Fruit fly (Drosophila melanogaster) whole organism, embryonic: Measurements from ENCODE around the gene pont.
A peak's percentile ranks its signal among the peaks of the same experiment; 100 is the strongest.

Experiments
- C15 ChIP-seq: fragments of 200-800 bp; sonication (Bioruptor generic); IDR thresholded peaks from 3 replicates; pipeline ENCODE4 v1.3.6; 2022; ENCODE audit warnings: missing biosample characterization, missing genetic modification characterization
- CG12219 ChIP-seq: fragments of 200-800 bp; sonication (Bioruptor generic); optimal IDR thresholded peaks from 3 replicates; lab custom pipeline; 2018; ENCODE audit warnings: missing biosample characterization, mild to moderate bottlenecking, missing genetic modification characterization
- CG12659 ChIP-seq: fragments of 200-800 bp; sonication (Bioruptor generic); optimal IDR thresholded peaks from 3 replicates; lab custom pipeline; 2017; ENCODE audit warnings: mild to moderate bottlenecking, missing biosample characterization, missing genetic modification reagents, missing genetic modification characterization
- CG12744 ChIP-seq: fragments of 200-800 bp; sonication (Bioruptor generic); optimal IDR thresholded peaks from 2 replicates; lab custom pipeline; 2016; ENCODE audit warnings: missing biosample characterization, missing genetic modification characterization
- CG16779 ChIP-seq: fragments of 200-800 bp; sonication (Bioruptor generic); IDR thresholded peaks from 2 replicates; pipeline ENCODE4 v1.3.6; 2022; ENCODE audit warnings: missing biosample characterization, missing genetic modification characterization
- CG17186 ChIP-seq: fragments of 200-800 bp; sonication (Bioruptor generic); optimal IDR thresholded peaks from 3 replicates; lab custom pipeline; 2017; ENCODE audit warnings: missing biosample characterization, missing genetic modification reagents, missing genetic modification characterization
- CG17328 ChIP-seq: fragments of 200-800 bp; sonication (Bioruptor generic); IDR thresholded peaks from 2 replicates; pipeline ENCODE4 v1.3.6; 2022; ENCODE audit warnings: missing biosample characterization, missing genetic modification characterization
- CG6254 ChIP-seq: fragments of 200-800 bp; sonication (Bioruptor generic); optimal IDR thresholded peaks from 3 replicates; lab custom pipeline; 2017; ENCODE audit warnings: mild to moderate bottlenecking, missing biosample characterization, missing genetic modification reagents, missing genetic modification characterization
- CG6689 ChIP-seq: fragments of 200-800 bp; sonication (Bioruptor generic); IDR thresholded peaks from 2 replicates; pipeline ENCODE4 v1.3.6; 2022; ENCODE audit warnings: missing biosample characterization, missing genetic modification characterization
- CG7928 ChIP-seq: fragments of 200-800 bp; sonication (Bioruptor generic); optimal IDR thresholded peaks from 2 replicates; lab custom pipeline; 2017; ENCODE audit warnings: missing biosample characterization, mild to moderate bottlenecking, missing genetic modification characterization
- CG8924 ChIP-seq: fragments of 200-800 bp; optimal IDR thresholded peaks from 3 replicates; lab custom pipeline; 2019; ENCODE audit warnings: missing biosample characterization, mild to moderate bottlenecking, missing genetic modification characterization, moderate library complexity
- CoRest ChIP-seq: fragments of 200-800 bp; sonication (Bioruptor generic); optimal IDR thresholded peaks from 3 replicates; lab custom pipeline; 2018; ENCODE audit warnings: missing biosample characterization, mild to moderate bottlenecking, missing genetic modification characterization, moderate library complexity
- Doc2 ChIP-seq: fragments of 200-800 bp; sonication (Bioruptor generic); IDR thresholded peaks from 2 replicates; pipeline ENCODE4 v1.3.6; 2022; ENCODE audit warnings: missing biosample characterization, missing genetic modification characterization
- Gug ChIP-seq: fragments of 200-800 bp; sonication (Bioruptor generic); IDR thresholded peaks from 4 replicates; pipeline ENCODE4 v1.3.6; 2022; ENCODE audit warnings: missing biosample characterization, missing genetic modification characterization
- H2.0 ChIP-seq: fragments of 200-800 bp; sonication (Bioruptor generic); IDR thresholded peaks from 2 replicates; pipeline ENCODE4 v1.3.6; 2022; ENCODE audit warnings: missing biosample characterization, missing genetic modification characterization
- Hr51 ChIP-seq, 2 experiments: fragments of 200-800 bp; sonication (Bioruptor generic); optimal IDR thresholded peaks; 2 replicates in 1 of 2; 3 replicates in 1 of 2; lab custom pipeline; 2016 to 2018; ENCODE audit warnings: missing biosample characterization in 2 of 2, missing genetic modification characterization in 2 of 2, mild to moderate bottlenecking in 1 of 2, moderate library complexity in 1 of 2
- Lhr ChIP-seq: fragments of 200-800 bp; sonication (Bioruptor generic); optimal IDR thresholded peaks from 3 replicates; lab custom pipeline; 2017; ENCODE audit warnings: mild to moderate bottlenecking, missing biosample characterization, missing genetic modification reagents, missing genetic modification characterization
- Optix ChIP-seq: fragments of 200-800 bp; sonication (Bioruptor generic); IDR thresholded peaks from 3 replicates; pipeline ENCODE4 v1.3.6; 2022; ENCODE audit warnings: missing biosample characterization, missing genetic modification characterization
- Ptx1 ChIP-seq: fragments of 200-800 bp; sonication (Bioruptor generic); IDR thresholded peaks from 2 replicates; pipeline ENCODE4 v1.3.6; 2022; ENCODE audit warnings: missing biosample characterization, missing genetic modification characterization
- Sox100B ChIP-seq: fragments of 200-800 bp; sonication (Bioruptor generic); optimal IDR thresholded peaks from 3 replicates; lab custom pipeline; 2018; ENCODE audit warnings: missing biosample characterization, mild to moderate bottlenecking, missing genetic modification characterization
- Sry-β ChIP-seq: fragments of 200-800 bp; sonication (Bioruptor generic); optimal IDR thresholded peaks from 2 replicates; lab custom pipeline; 2018; ENCODE audit warnings: missing biosample characterization, mild to moderate bottlenecking, missing genetic modification characterization, moderate library complexity
- Tbp ChIP-seq: fragments of >200 bp; optimal IDR thresholded peaks from 2 replicates; lab custom pipeline; 2018; ENCODE audit warnings: missing biosample characterization, missing genetic modification characterization
- Usf ChIP-seq: fragments of 200-800 bp; sonication (Bioruptor generic); optimal IDR thresholded peaks from 2 replicates; lab custom pipeline; 2017; ENCODE audit warnings: missing genotype, missing biosample characterization, missing genetic modification characterization
- bab2 ChIP-seq: fragments of 200-800 bp; sonication (Bioruptor generic); optimal IDR thresholded peaks from 2 replicates; lab custom pipeline; 2016; ENCODE audit warnings: missing biosample characterization, missing genetic modification characterization
- bcd ChIP-seq: fragments of 200-800 bp; sonication (Bioruptor generic); optimal IDR thresholded peaks from 2 replicates; lab custom pipeline; 2017; ENCODE audit warnings: missing biosample characterization, mild to moderate bottlenecking, missing genetic modification characterization
- cad ChIP-seq: fragments of >200 bp; optimal IDR thresholded peaks from 2 replicates; lab custom pipeline; 2017; ENCODE audit warnings: missing biosample characterization, missing genetic modification characterization
- chinmo ChIP-seq: fragments of 200-800 bp; sonication (Bioruptor generic); IDR thresholded peaks from 4 replicates; pipeline ENCODE4 v1.3.6; 2022; ENCODE audit warnings: missing biosample characterization, missing genetic modification characterization; ENCODE audit not compliant: partially characterized antibody
- chm ChIP-seq: fragments of 200-800 bp; sonication (Bioruptor generic); IDR thresholded peaks from 2 replicates; pipeline ENCODE4 v1.3.6; 2022; ENCODE audit warnings: missing biosample characterization, missing genetic modification characterization
- ci ChIP-seq: fragments of 200-800 bp; sonication (Bioruptor generic); IDR thresholded peaks from 3 replicates; pipeline ENCODE4 v1.3.6; 2022; ENCODE audit warnings: missing biosample characterization, missing genetic modification characterization
- crol ChIP-seq: fragments of 200-800 bp; sonication (Bioruptor generic); IDR thresholded peaks from 2 replicates; pipeline ENCODE4 v1.3.6; 2022; ENCODE audit warnings: missing biosample characterization, missing genetic modification characterization
- disco-r ChIP-seq: fragments of 200-800 bp; sonication (Bioruptor generic); optimal IDR thresholded peaks from 2 replicates; lab custom pipeline; 2016; ENCODE audit warnings: missing biosample characterization, missing genetic modification characterization
- dmrt11E ChIP-seq: fragments of 200-800 bp; sonication (Bioruptor generic); optimal IDR thresholded peaks from 3 replicates; lab custom pipeline; 2018; ENCODE audit warnings: missing biosample characterization, mild to moderate bottlenecking, missing genetic modification characterization, moderate library complexity
- fd64A ChIP-seq: fragments of 200-800 bp; sonication (Bioruptor generic); optimal IDR thresholded peaks from 3 replicates; lab custom pipeline; 2018; ENCODE audit warnings: missing biosample characterization, mild to moderate bottlenecking, missing genetic modification characterization
- h ChIP-seq: fragments of >200 bp; optimal IDR thresholded peaks from 2 replicates; lab custom pipeline; 2017
- lbe ChIP-seq: fragments of 200-800 bp; sonication (Bioruptor generic); optimal IDR thresholded peaks from 2 replicates; lab custom pipeline; 2016; ENCODE audit warnings: missing biosample characterization, mild to moderate bottlenecking, missing genetic modification characterization
- lola ChIP-seq, 3 experiments: fragments of >200 bp in 2 of 3; fragments of 200-800 bp in 1 of 3; sonication (Bioruptor generic) in 1 of 3; optimal IDR thresholded peaks; 2 replicates each; lab custom pipeline; 2017 to 2019; ENCODE audit warnings: missing biosample characterization in 3 of 3, missing genetic modification characterization in 3 of 3, mild to moderate bottlenecking in 1 of 3, moderate library complexity in 1 of 3
- mirr ChIP-seq: fragments of 200-800 bp; sonication (Bioruptor generic); optimal IDR thresholded peaks from 3 replicates; lab custom pipeline; 2018; ENCODE audit warnings: missing biosample characterization, mild to moderate bottlenecking, missing genetic modification characterization
- nerfin-1 ChIP-seq: fragments of 200-800 bp; sonication (Bioruptor generic); optimal IDR thresholded peaks from 3 replicates; lab custom pipeline; 2019; ENCODE audit warnings: missing biosample characterization, mild to moderate bottlenecking, missing genetic modification characterization, moderate library complexity
- otp ChIP-seq: fragments of 200-800 bp; sonication (Bioruptor generic); IDR thresholded peaks from 3 replicates; pipeline ENCODE4, ENCODE4 v1.3.6; 2022; ENCODE audit warnings: missing biosample characterization, missing genetic modification characterization
- pnt ChIP-seq: fragments of 200-800 bp; sonication (Bioruptor generic); optimal IDR thresholded peaks from 3 replicates; lab custom pipeline; 2016; ENCODE audit warnings: missing biosample characterization, missing genetic modification characterization
- prd ChIP-seq, 3 experiments: fragments of >200 bp in 2 of 3; fragments of 200-800 bp in 1 of 3; sonication (Bioruptor generic) in 1 of 3; optimal IDR thresholded peaks in 2 of 3; IDR thresholded peaks in 1 of 3; 2 replicates in 2 of 3; 3 replicates in 1 of 3; pipeline versions ENCODE4 v1.3.6 to Lab custom; 2017 to 2022; ENCODE audit warnings: missing biosample characterization in 1 of 3, missing genetic modification characterization in 1 of 3
- ranshi ChIP-seq: fragments of 200-800 bp; sonication (Bioruptor generic); IDR thresholded peaks from 2 replicates; pipeline ENCODE4 v1.3.6; 2022; ENCODE audit warnings: missing biosample characterization, missing genetic modification characterization
- sens-2 ChIP-seq: fragments of 200-800 bp; sonication (Bioruptor generic); IDR thresholded peaks from 2 replicates; pipeline ENCODE4 v1.3.6; 2022; ENCODE audit warnings: missing biosample characterization, missing genetic modification characterization
- shn ChIP-seq: fragments of 200-800 bp; sonication (Bioruptor generic); optimal IDR thresholded peaks from 3 replicates; lab custom pipeline; 2016; ENCODE audit warnings: missing biosample characterization, missing genetic modification characterization
- sisA ChIP-seq: fragments of 200-800 bp; sonication (Bioruptor generic); IDR thresholded peaks from 2 replicates; pipeline ENCODE4 v1.3.6; 2022; ENCODE audit warnings: missing biosample characterization, missing genetic modification characterization
- sob ChIP-seq: fragments of 200-800 bp; sonication (Bioruptor generic); IDR thresholded peaks from 2 replicates; pipeline ENCODE4 v1.3.6; 2022; ENCODE audit warnings: missing biosample characterization, missing genetic modification characterization
- sr ChIP-seq: fragments of 200-800 bp; sonication (Bioruptor generic); IDR thresholded peaks from 3 replicates; pipeline ENCODE4 v1.3.6; 2022; ENCODE audit warnings: missing biosample characterization, missing genetic modification characterization
- stc ChIP-seq: fragments of 200-800 bp; sonication (Bioruptor generic); IDR thresholded peaks from 2 replicates; pipeline ENCODE4 v1.3.6; 2022; ENCODE audit warnings: missing biosample characterization, missing genetic modification characterization
- sug ChIP-seq: fragments of 200-800 bp; optimal IDR thresholded peaks from 2 replicates; lab custom pipeline; 2019; ENCODE audit warnings: missing biosample characterization, mild to moderate bottlenecking, missing genetic modification characterization, moderate library complexity
- ttk ChIP-seq: fragments of 200-800 bp; sonication (Bioruptor generic); IDR thresholded peaks from 2 replicates; pipeline ENCODE4 v2.1.2; 2022; ENCODE audit warnings: missing biosample characterization, missing genetic modification characterization
- tup ChIP-seq: fragments of 200-800 bp; sonication (Bioruptor generic); optimal IDR thresholded peaks from 2 replicates; lab custom pipeline; 2016; ENCODE audit warnings: missing biosample characterization, mild to moderate bottlenecking, missing genetic modification characterization, moderate library complexity
- z ChIP-seq: fragments of 200-800 bp; sonication (Bioruptor generic); IDR thresholded peaks from 3 replicates; pipeline ENCODE4 v1.3.6; 2022; ENCODE audit warnings: missing biosample characterization, missing genetic modification characterization

The pont gene

DNA sequence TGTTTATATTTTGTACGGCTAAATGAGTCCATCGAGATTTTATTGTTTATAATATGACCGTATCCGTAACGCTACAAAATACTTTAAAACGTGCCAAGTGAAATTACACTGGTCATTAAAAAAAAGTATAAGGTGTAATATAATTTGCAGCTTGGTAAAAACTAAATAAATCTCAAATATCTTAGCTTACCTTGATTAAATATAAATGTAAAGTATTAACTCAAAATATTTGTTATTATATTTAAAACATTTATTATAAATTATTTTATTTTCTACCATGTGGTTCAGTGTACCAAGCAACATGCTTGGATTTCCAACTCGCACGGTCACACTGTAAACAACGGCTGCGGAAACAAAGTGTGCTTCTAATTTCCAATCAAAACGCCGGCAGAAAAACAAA, at the start of gene pont, which contains the start of gene Sirt6 (continued):
- TF ChIP-seq bcd (GFP tag; lab: Kevin White, UChicago) (peak; percentile 94), CG6254 (GFP tag; lab: Kevin White, UChicago) (peak; percentile 81), C15 (no peak), stc (GFP tag; lab: Robert Waterston, UW) (no peak), lola (GFP tag; optimal IDR thresholded peaks at IDR 0.05; lab: Kevin White, UChicago) (peak in 1 of 3 experiments; percentile 96), h (no peak), sob (GFP tag; lab: Robert Waterston, UW) (no peak), ci (no peak), Sox100B (GFP tag; lab: Kevin White, UChicago) (peak; percentile 96), cad (no peak), z (GFP tag; lab: Robert Waterston, UW) (no peak), crol (GFP tag; lab: Robert Waterston, UW) (no peak), CG12744 (peak; percentile 53), bab2 (peak; percentile 79), fd64A (no peak), disco-r (GFP tag; lab: Kevin White, UChicago) (no peak), shn (peak; percentile 41), Lhr (GFP tag; lab: Kevin White, UChicago) (peak; percentile 88), dmrt11E (peak; percentile 98), CG16779 (GFP tag; lab: Robert Waterston, UW) (no peak), Hr51 (GFP tag; optimal IDR thresholded peaks at IDR 0.05; lab: Kevin White, UChicago) (peak; percentile 41 to 96), CG12659 (peak; percentile 97), CG17186 (GFP tag; lab: Kevin White, UChicago) (peak; percentile 36), sens-2 (GFP tag; lab: Robert Waterston, UW) (no peak), CG8924 (peak; percentile 98), ranshi (GFP tag; lab: Robert Waterston, UW) (no peak), otp (no peak), nerfin-1 (peak; percentile 92), pnt (GFP tag; lab: Kevin White, UChicago) (peak; percentile 48), lbe (GFP tag; lab: Kevin White, UChicago) (peak; percentile 80), chinmo (GFP tag; lab: Robert Waterston, UW) (no peak), Gug (peak; percentile 82), Optix (GFP tag; lab: Robert Waterston, UW) (no peak), H2.0 (no peak), prd (optimal IDR thresholded peaks at IDR 0.05; lab: Kevin White, UChicago) (no peak), prd (GFP tag; IDR thresholded peaks at IDR 0.05; lab: Robert Waterston, UW) (no peak), Ptx1 (GFP tag; lab: Robert Waterston, UW) (no peak), Tbp (GFP tag; lab: Kevin White, UChicago) (no peak), Sry-β (peak; percentile 54), sug (peak; percentile 91), CoRest (tag; lab: Kevin White, UChicago) (peak; percentile 98), sisA (GFP tag; lab: Robert Waterston, UW) (no peak), CG12219 (peak; percentile 77), CG7928 (GFP tag; lab: Kevin White, UChicago) (peak; percentile 54), Usf (GFP tag; lab: Kevin White, UChicago) (peak; percentile 87), tup (peak; percentile 52), CG17328 (GFP tag; lab: Robert Waterston, UW) (no peak), mirr (GFP tag; lab: Kevin White, UChicago) (peak; percentile 20), CG6689 (no peak), Doc2 (GFP tag; lab: Robert Waterston, UW) (no peak), chm (GFP tag; lab: Robert Waterston, UW) (no peak), sr (no peak), ttk (GFP tag; lab: Robert Waterston, UW) (no peak)
